Worm (Caenorhabditis elegans): ENCODE measurements around the gene ser-2.

- no peak for TF ChIP-seq sem-2 (GFP tag; optimal IDR thresholded peaks at IDR 0.05)
- TF ChIP-seq lsy-2 (tag; optimal IDR thresholded peaks at IDR 0.05) = no peak
- no peak for TF ChIP-seq snpc-4 (tag; optimal IDR thresholded peaks at IDR 0.05)
- no peak for TF ChIP-seq lin-13 (tag; optimal IDR thresholded peaks at IDR 0.05)
- TF ChIP-seq ztf-11 (tag; optimal IDR thresholded peaks at IDR 0.05) = no peak
- TF ChIP-seq hlh-1 (tag; optimal IDR thresholded peaks at IDR 0.05) = no peak
- TF ChIP-seq pha-4 (tag; optimal IDR thresholded peaks at IDR 0.05) = no peak
These were observed 5.9 kb upstream of the ser-2 start for ce11 chrX:15308685-15309084.
